Fruit fly (Drosophila melanogaster) whole organism, embryonic: ENCODE measurements around the gene CG3349.

ENCODE experiments used
- Atf-2 ChIP-seq: fragments of 200-800 bp; sonication (Bioruptor generic); optimal IDR thresholded peaks from 2 replicates; lab custom pipeline; 2016; ENCODE audit warnings: missing biosample characterization, missing genetic modification characterization
- C15 ChIP-seq: fragments of 200-800 bp; sonication (Bioruptor generic); IDR thresholded peaks from 3 replicates; pipeline ENCODE4 v1.3.6; 2022; ENCODE audit warnings: missing biosample characterization, missing genetic modification characterization
- CG10267 ChIP-seq: fragments of 200-800 bp; sonication (Bioruptor generic); optimal IDR thresholded peaks from 2 replicates; lab custom pipeline; 2018; ENCODE audit warnings: missing biosample characterization, mild to moderate bottlenecking, missing genetic modification characterization, moderate library complexity
- CG10959 ChIP-seq: fragments of 200-800 bp; sonication (Bioruptor generic); IDR thresholded peaks from 2 replicates; pipeline ENCODE4 v1.3.6; 2022; ENCODE audit warnings: missing biosample characterization, missing genetic modification characterization
- CG12071 ChIP-seq: fragments of 200-800 bp; sonication (Bioruptor generic); optimal IDR thresholded peaks from 3 replicates; lab custom pipeline; 2018; ENCODE audit warnings: missing biosample characterization, mild to moderate bottlenecking, missing genetic modification characterization
- CG1233 ChIP-seq: fragments of 200-800 bp; sonication (Bioruptor generic); optimal IDR thresholded peaks from 4 replicates; lab custom pipeline; 2018; ENCODE audit warnings: missing biosample characterization, mild to moderate bottlenecking, missing genetic modification characterization
- CG14710 ChIP-seq: fragments of 200-800 bp; sonication (Bioruptor generic); optimal IDR thresholded peaks from 3 replicates; lab custom pipeline; 2019; ENCODE audit warnings: missing biosample characterization, mild to moderate bottlenecking, missing genetic modification characterization, moderate library complexity
- CG16815 ChIP-seq: fragments of 200-800 bp; sonication (Bioruptor generic); optimal IDR thresholded peaks from 3 replicates; lab custom pipeline; 2017; ENCODE audit warnings: missing biosample characterization, mild to moderate bottlenecking, missing genetic modification characterization
- CG17328 ChIP-seq: fragments of 200-800 bp; sonication (Bioruptor generic); IDR thresholded peaks from 2 replicates; pipeline ENCODE4 v1.3.6; 2022; ENCODE audit warnings: missing biosample characterization, missing genetic modification characterization
- CG17361 ChIP-seq: fragments of 200-800 bp; sonication (Bioruptor generic); IDR thresholded peaks from 3 replicates; pipeline ENCODE4 v1.3.6; 2022; ENCODE audit warnings: missing biosample characterization, missing genetic modification characterization
- CG1832 ChIP-seq: fragments of 200-800 bp; sonication (Bioruptor generic); optimal IDR thresholded peaks from 2 replicates; lab custom pipeline; 2017; ENCODE audit warnings: missing biosample characterization, mild to moderate bottlenecking, missing genetic modification characterization, inconsistent platforms
- CG2202 ChIP-seq: fragments of 200-800 bp; sonication (Bioruptor generic); optimal IDR thresholded peaks from 2 replicates; lab custom pipeline; 2018; ENCODE audit warnings: missing biosample characterization, mild to moderate bottlenecking, missing genetic modification characterization
- CG2712 ChIP-seq: fragments of 200-800 bp; optimal IDR thresholded peaks from 3 replicates; lab custom pipeline; 2019; ENCODE audit warnings: missing biosample characterization, mild to moderate bottlenecking, missing genetic modification characterization, moderate library complexity
- CG30431 ChIP-seq: fragments of 200-800 bp; sonication (Bioruptor generic); optimal IDR thresholded peaks from 2 replicates; lab custom pipeline; 2017; ENCODE audit warnings: missing biosample characterization, missing genetic modification characterization
- CG33557 ChIP-seq: fragments of 200-800 bp; sonication (Bioruptor generic); optimal IDR thresholded peaks from 2 replicates; lab custom pipeline; 2019; ENCODE audit warnings: missing biosample characterization, mild to moderate bottlenecking, missing genetic modification characterization, moderate library complexity
- CG4404 ChIP-seq: fragments of 200-800 bp; sonication (Bioruptor generic); IDR thresholded peaks from 2 replicates; pipeline ENCODE4 v1.3.6; 2022; ENCODE audit warnings: missing biosample characterization, missing genetic modification characterization
- CG6689 ChIP-seq: fragments of 200-800 bp; sonication (Bioruptor generic); IDR thresholded peaks from 2 replicates; pipeline ENCODE4 v1.3.6; 2022; ENCODE audit warnings: missing biosample characterization, missing genetic modification characterization
- CG9797 ChIP-seq: fragments of 200-800 bp; sonication (Bioruptor generic); optimal IDR thresholded peaks from 3 replicates; lab custom pipeline; 2018; ENCODE audit warnings: missing biosample characterization, mild to moderate bottlenecking, missing genetic modification characterization
- CoRest ChIP-seq: fragments of 200-800 bp; sonication (Bioruptor generic); optimal IDR thresholded peaks from 3 replicates; lab custom pipeline; 2018; ENCODE audit warnings: missing biosample characterization, mild to moderate bottlenecking, missing genetic modification characterization, moderate library complexity
- D ChIP-seq, 2 experiments: fragments of 200-800 bp in 1 of 2; fragments of >200 bp in 1 of 2; sonication (Bioruptor generic) in 1 of 2; optimal IDR thresholded peaks; 2 replicates in 1 of 2; 3 replicates in 1 of 2; lab custom pipeline; 2017; ENCODE audit warnings: mild to moderate bottlenecking in 1 of 2, missing biosample characterization in 1 of 2, missing genetic modification characterization in 1 of 2, missing genetic modification reagents in 1 of 2
- Doc2 ChIP-seq: fragments of 200-800 bp; sonication (Bioruptor generic); IDR thresholded peaks from 2 replicates; pipeline ENCODE4 v1.3.6; 2022; ENCODE audit warnings: missing biosample characterization, missing genetic modification characterization
- HmgD ChIP-seq: fragments of 200-800 bp; sonication (Bioruptor generic); optimal IDR thresholded peaks from 3 replicates; lab custom pipeline; 2016; ENCODE audit warnings: missing biosample characterization, missing genetic modification characterization
- Hr3 ChIP-seq: fragments of 200-800 bp; sonication (Bioruptor generic); optimal IDR thresholded peaks from 3 replicates; lab custom pipeline; 2016; ENCODE audit warnings: missing biosample characterization, missing genetic modification characterization
- Nf-YB ChIP-seq: fragments of 200-800 bp; sonication (Bioruptor generic); optimal IDR thresholded peaks from 3 replicates; lab custom pipeline; 2019; ENCODE audit warnings: missing biosample characterization, mild to moderate bottlenecking, missing genetic modification characterization, moderate library complexity
- Six4 ChIP-seq: fragments of 200-800 bp; sonication (Bioruptor generic); optimal IDR thresholded peaks from 2 replicates; lab custom pipeline; 2016; ENCODE audit warnings: missing biosample characterization, missing genetic modification characterization
- Trl ChIP-seq, 3 experiments: fragments of >200 bp in 2 of 3; fragments of 200-800 bp in 1 of 3; sonication (Bioruptor generic) in 1 of 3; optimal IDR thresholded peaks; 2 replicates in 1 of 3; 3 replicates in 2 of 3; lab custom pipeline; 2016 to 2017; ENCODE audit warnings: missing biosample characterization in 1 of 3, missing genetic modification characterization in 1 of 3
- ac ChIP-seq: fragments of 200-800 bp; sonication (Bioruptor generic); optimal IDR thresholded peaks from 3 replicates; lab custom pipeline; 2017; ENCODE audit warnings: missing biosample characterization, mild to moderate bottlenecking, missing genetic modification characterization
- emc ChIP-seq: fragments of 200-800 bp; sonication (Bioruptor generic); optimal IDR thresholded peaks from 2 replicates; lab custom pipeline; 2016; ENCODE audit warnings: missing biosample characterization, missing genetic modification characterization
- fd96Cb ChIP-seq: fragments of 200-800 bp; sonication (Bioruptor generic); optimal IDR thresholded peaks from 2 replicates; lab custom pipeline; 2018; ENCODE audit warnings: missing biosample characterization, mild to moderate bottlenecking, missing genetic modification characterization, moderate library complexity
- gcm ChIP-seq: fragments of 200-800 bp; sonication (Bioruptor generic); optimal IDR thresholded peaks from 2 replicates; lab custom pipeline; 2019; ENCODE audit warnings: missing biosample characterization, mild to moderate bottlenecking, missing genetic modification characterization, moderate library complexity
- gem ChIP-seq: fragments of 200-800 bp; sonication (Bioruptor generic); optimal IDR thresholded peaks from 2 replicates; lab custom pipeline; 2019; ENCODE audit warnings: missing biosample characterization, mild to moderate bottlenecking, missing genetic modification characterization, moderate library complexity
- grau ChIP-seq: fragments of 200-800 bp; optimal IDR thresholded peaks from 3 replicates; lab custom pipeline; 2019; ENCODE audit warnings: missing biosample characterization, mild to moderate bottlenecking, missing genetic modification characterization, moderate library complexity
- grn ChIP-seq: fragments of 200-800 bp; sonication (Bioruptor generic); optimal IDR thresholded peaks from 3 replicates; lab custom pipeline; 2017; ENCODE audit warnings: missing biosample characterization, missing genetic modification characterization
- insv ChIP-seq, 2 experiments: fragments of 200-800 bp; sonication (Bioruptor generic); optimal IDR thresholded peaks; 3 replicates each; lab custom pipeline; 2016 to 2018; ENCODE audit warnings: missing biosample characterization in 2 of 2, missing genetic modification characterization in 2 of 2
- lola ChIP-seq, 3 experiments: fragments of >200 bp in 2 of 3; fragments of 200-800 bp in 1 of 3; sonication (Bioruptor generic) in 1 of 3; optimal IDR thresholded peaks; 2 replicates each; lab custom pipeline; 2017 to 2019; ENCODE audit warnings: missing biosample characterization in 3 of 3, missing genetic modification characterization in 3 of 3, mild to moderate bottlenecking in 1 of 3, moderate library complexity in 1 of 3
- nmo ChIP-seq: fragments of 200-800 bp; sonication (Bioruptor generic); optimal IDR thresholded peaks from 2 replicates; lab custom pipeline; 2018; ENCODE audit warnings: missing biosample characterization, mild to moderate bottlenecking, missing genetic modification characterization, moderate library complexity
- oc ChIP-seq: fragments of 200-800 bp; sonication (Bioruptor generic); optimal IDR thresholded peaks from 2 replicates; lab custom pipeline; 2018; ENCODE audit warnings: missing biosample characterization, mild to moderate bottlenecking, missing genetic modification characterization, moderate library complexity
- pan ChIP-seq, 4 experiments: fragments of >200 bp in 3 of 4; fragments of 200-800 bp in 1 of 4; sonication (Bioruptor generic) in 1 of 4; optimal IDR thresholded peaks in 3 of 4; IDR thresholded peaks in 1 of 4; 2 replicates each; pipeline versions ENCODE4 v1.3.6 to Lab custom; 2017 to 2022; ENCODE audit warnings: missing biosample characterization in 2 of 4, missing genetic modification characterization in 2 of 4, mixed read lengths in 1 of 4
- phol ChIP-seq: fragments of 200-800 bp; sonication (Bioruptor generic); optimal IDR thresholded peaks from 3 replicates; lab custom pipeline; 2018; ENCODE audit warnings: missing biosample characterization, mild to moderate bottlenecking, missing genetic modification characterization, moderate library complexity
- pum ChIP-seq: fragments of 200-800 bp; sonication (Bioruptor generic); optimal IDR thresholded peaks from 2 replicates; lab custom pipeline; 2016; ENCODE audit warnings: missing biosample characterization, missing genetic modification characterization
- row ChIP-seq: fragments of 200-800 bp; sonication (Bioruptor generic); IDR thresholded peaks from 3 replicates; pipeline ENCODE4 v1.3.6; 2022; ENCODE audit warnings: missing biosample characterization, missing genetic modification characterization
- sens ChIP-seq: fragments of 200-800 bp; sonication (Bioruptor generic); peaks from one replicate; lab custom pipeline; 2016; ENCODE audit warnings: missing biosample characterization, missing genetic modification characterization
- shn ChIP-seq: fragments of 200-800 bp; sonication (Bioruptor generic); optimal IDR thresholded peaks from 3 replicates; lab custom pipeline; 2016; ENCODE audit warnings: missing biosample characterization, missing genetic modification characterization
- tll ChIP-seq, 2 experiments: fragments of 200-800 bp in 1 of 2; fragments of >200 bp in 1 of 2; sonication (Bioruptor generic) in 1 of 2; optimal IDR thresholded peaks; 2 replicates each; lab custom pipeline; 2017 to 2019; ENCODE audit warnings: missing biosample characterization in 2 of 2, missing genetic modification characterization in 2 of 2, mild to moderate bottlenecking in 1 of 2, moderate library complexity in 1 of 2
- zen ChIP-seq: fragments of 200-800 bp; sonication (Bioruptor generic); optimal IDR thresholded peaks from 3 replicates; lab custom pipeline; 2018; ENCODE audit warnings: missing biosample characterization, mild to moderate bottlenecking, missing genetic modification characterization, moderate library complexity

Gene CG3349

DNA sequence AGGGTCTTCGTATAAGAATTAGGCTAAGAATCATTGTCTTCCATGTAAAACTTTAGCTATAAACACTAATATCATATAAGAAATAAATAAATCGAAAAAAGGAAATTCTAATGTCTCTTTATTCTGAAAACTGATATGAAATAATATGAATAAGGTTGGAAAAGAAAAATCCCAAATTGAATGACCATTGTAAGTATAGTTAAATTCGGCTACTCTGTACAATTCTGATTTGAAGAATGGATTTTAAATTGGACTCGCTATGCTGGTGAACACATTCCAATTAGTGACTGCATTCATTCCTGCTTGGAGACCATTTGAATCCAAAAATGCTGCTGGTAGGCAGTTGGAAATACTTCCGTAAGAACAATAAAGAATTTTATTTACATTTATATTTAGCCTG is 9.2 kb upstream of the CG3349 start:
- TF ChIP-seq sens (peak; percentile 36), HmgD (GFP tag; lab: Kevin White, UChicago) (no peak), insv (GFP tag; optimal IDR thresholded peaks at IDR 0.05; lab: Kevin White, UChicago) (peak in 1 of 2 experiments; percentile 98), gcm (GFP tag; lab: Kevin White, UChicago) (peak; percentile 9), zen (tag; lab: Kevin White, UChicago) (peak; percentile 48)

DNA sequence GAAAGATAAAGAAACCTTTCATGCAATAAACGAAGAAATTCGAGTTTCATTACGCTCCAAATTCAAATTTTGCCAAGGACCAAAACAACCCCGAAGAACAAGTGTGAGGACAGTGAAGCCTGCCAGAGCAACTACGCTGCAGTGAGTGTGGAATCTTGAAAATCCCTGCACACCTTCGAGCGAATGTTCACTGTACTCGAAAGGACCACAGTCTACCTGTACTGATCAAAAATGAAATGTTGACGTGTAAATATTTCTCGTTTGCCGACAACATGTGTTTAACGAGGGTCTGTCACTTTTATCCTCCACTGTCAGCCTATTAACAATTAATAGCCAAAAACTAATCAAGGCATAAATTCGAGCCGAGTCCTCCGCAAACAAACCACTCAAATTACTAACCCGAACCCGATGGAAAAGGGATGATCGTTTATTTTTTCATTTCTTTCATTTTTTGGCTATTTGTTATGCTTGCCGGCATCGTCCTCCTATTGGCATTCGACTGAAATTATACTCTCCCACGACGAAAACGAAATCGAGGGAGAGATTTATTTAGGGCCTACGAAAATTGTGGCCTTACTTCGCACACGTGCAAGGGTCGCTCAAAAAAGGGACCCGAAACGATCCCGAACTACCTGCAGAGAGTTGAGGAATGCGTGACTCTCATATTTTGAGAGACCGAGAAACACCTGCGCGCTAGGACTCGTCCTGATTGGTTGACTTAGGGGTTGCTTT is 7.4 kb upstream of the CG3349 start:
- TF ChIP-seq Six4 (peak; percentile 11), CG1233 (GFP tag; lab: Kevin White, UChicago) (peak; percentile 15), CG1832 (GFP tag; lab: Kevin White, UChicago) (no peak), D (optimal IDR thresholded peaks at IDR 0.05; lab: Kevin White, UChicago) (peak; percentile 31), D (GFP tag; optimal IDR thresholded peaks at IDR 0.05; lab: Kevin White, UChicago) (peak; percentile 32), Hr3 (GFP tag; lab: Kevin White, UChicago) (no peak), tll (GFP tag; optimal IDR thresholded peaks at IDR 0.05; lab: Kevin White, UChicago) (peak in 1 of 2 experiments; percentile 89), Atf-2 (peak; percentile 5), grn (peak; percentile 22), CG33557 (GFP tag; lab: Kevin White, UChicago) (peak; percentile 55), CG12071 (GFP tag; lab: Kevin White, UChicago) (no peak), phol (tag; lab: Kevin White, UChicago) (peak; percentile 23), CG17361 (GFP tag; lab: Robert Waterston, UW) (peak; percentile 44; the same call in 1 of the 3 replicates), CG16815 (GFP tag; lab: Kevin White, UChicago) (peak; percentile 49), emc (GFP tag; lab: Kevin White, UChicago) (no peak), CG4404 (GFP tag; lab: Robert Waterston, UW) (peak; percentile 79; the same call in 1 of the 2 replicates), C15 (GFP tag; lab: Robert Waterston, UW) (no peak), fd96Cb (peak; percentile 8), row (GFP tag; lab: Robert Waterston, UW) (peak; percentile 64), pum (GFP tag; lab: Kevin White, UChicago) (peak; percentile 11), oc (tag; lab: Kevin White, UChicago) (peak; percentile 18), ac (GFP tag; lab: Kevin White, UChicago) (peak; percentile 42), Doc2 (GFP tag; lab: Robert Waterston, UW) (no peak), Nf-YB (GFP tag; lab: Kevin White, UChicago) (peak; percentile 89), CoRest (peak; percentile 1), shn (peak; percentile 35), lola (GFP tag; optimal IDR thresholded peaks at IDR 0.05; lab: Kevin White, UChicago) (peak in 1 of 3 experiments; percentile 57), CG14710 (tag; lab: Kevin White, UChicago) (peak; percentile 19), grau (peak; percentile 99), CG17328 (GFP tag; lab: Robert Waterston, UW) (peak; percentile 51), pan (optimal IDR thresholded peaks at IDR 0.05; lab: Kevin White, UChicago) (no peak), pan (GFP tag; optimal IDR thresholded peaks at IDR 0.05 in 1 of 2, IDR thresholded peaks at IDR 0.05 in 1 of 2) (no peak), Trl (optimal IDR thresholded peaks at IDR 0.05; lab: Kevin White, UChicago) (peak in 1 of 2 experiments; percentile 26), Trl (GFP tag; optimal IDR thresholded peaks at IDR 0.05; lab: Kevin White, UChicago) (no peak), CG10959 (GFP tag; lab: Robert Waterston, UW) (peak; percentile 48; the same call in 1 of the 2 replicates), nmo (GFP tag; lab: Kevin White, UChicago) (peak; percentile 11), CG2712 (tag; lab: Kevin White, UChicago) (peak; percentile 16), CG2202 (tag; lab: Kevin White, UChicago) (peak; percentile 18), gem (tag; lab: Kevin White, UChicago) (peak; percentile 27), CG10267 (peak; percentile 6), CG6689 (GFP tag; lab: Robert Waterston, UW) (0 out of 2 replicates have a peak, but pooled peaks have one; percentile 12), CG30431 (GFP tag; lab: Kevin White, UChicago) (peak; percentile 33), CG9797 (GFP tag; lab: Kevin White, UChicago) (no peak)
